Worm (Caenorhabditis elegans): ENCODE measurements around the gene K10B4.1.

K10B4.1 gene

ce11 chrII:159294-159922 lies 24.1 kb downstream of the K10B4.1 start (continued):
- TF ChIP-seq snu-23 (GFP tag; optimal IDR thresholded peaks at IDR 0.05) (peak; percentile 63), ceh-88 (GFP tag; IDR thresholded peaks at IDR 0.05) (no peak), nhr-77 (tag; optimal IDR thresholded peaks at IDR 0.05) (no peak), skn-1 (tag; optimal IDR thresholded peaks at IDR 0.05) (no peak), nhr-84 (tag; optimal IDR thresholded peaks at IDR 0.05) (no peak), swsn-7 (tag; optimal IDR thresholded peaks at IDR 0.05) (no peak), C34B4.2 (tag; optimal IDR thresholded peaks at IDR 0.05) (no peak), pag-3 (tag; optimal IDR thresholded peaks at IDR 0.05; ENCODE audit: borderline replicate concordance, insufficient read depth) (no peak), ztf-4 (tag; optimal IDR thresholded peaks at IDR 0.05) (peak; percentile 26), mef-2 (tag; optimal IDR thresholded peaks at IDR 0.05) (no peak), nhr-85 (tag) (peak; percentile 78), isw-1 (GFP tag; IDR thresholded peaks at IDR 0.05) (no peak), lsy-2 (tag; optimal IDR thresholded peaks at IDR 0.05) (peak; percentile 31 to 68), tbx-2 (tag; optimal IDR thresholded peaks at IDR 0.05) (no peak), F16B12.6 (tag; optimal IDR thresholded peaks at IDR 0.05) (no peak), unc-30 (tag; optimal IDR thresholded peaks at IDR 0.05) (no peak), nhr-11 (tag; optimal IDR thresholded peaks at IDR 0.05) (no peak), tlp-1 (tag; optimal IDR thresholded peaks at IDR 0.05) (no peak), ztf-11 (tag; optimal IDR thresholded peaks at IDR 0.05) (no peak), nhr-76 (tag; optimal IDR thresholded peaks at IDR 0.05) (no peak), nhr-12 (tag; optimal IDR thresholded peaks at IDR 0.05) (no peak), nhr-20 (tag; optimal IDR thresholded peaks at IDR 0.05) (peak; percentile 48), mab-9 (GFP tag; IDR thresholded peaks at IDR 0.05) (no peak), elt-3 (tag; optimal IDR thresholded peaks at IDR 0.05) (peak in 2 of 6 experiments; percentile 14 to 44), hpl-2 (GFP tag; optimal IDR thresholded peaks at IDR 0.05) (no peak), lin-13 (GFP tag; optimal IDR thresholded peaks at IDR 0.05) (no peak), pqm-1 (tag; optimal IDR thresholded peaks at IDR 0.05) (no peak), blmp-1 (tag; optimal IDR thresholded peaks at IDR 0.05) (peak; percentile 81), fkh-10 (GFP tag; optimal IDR thresholded peaks at IDR 0.05) (no peak), ceh-82 (tag; optimal IDR thresholded peaks at IDR 0.05) (no peak), lin-15B (tag; optimal IDR thresholded peaks at IDR 0.05) (no peak), xbp-1 (tag; optimal IDR thresholded peaks at IDR 0.05) (peak; percentile 3), pax-3 (tag; optimal IDR thresholded peaks at IDR 0.05) (no peak), nhr-237 (tag; optimal IDR thresholded peaks at IDR 0.05) (no peak), grh-1 (GFP tag; IDR thresholded peaks at IDR 0.05) (no peak), C16A3.4 (tag; optimal IDR thresholded peaks at IDR 0.05) (no peak), nhr-19 (GFP tag; conservative IDR thresholded peaks at IDR 0.05) (no peak), jun-1 (tag; optimal IDR thresholded peaks at IDR 0.05) (peak; percentile 9), ceh-63 (GFP tag; optimal IDR thresholded peaks at IDR 0.05) (no peak), nhr-47 (tag; optimal IDR thresholded peaks at IDR 0.05) (peak; percentile 7), zag-1 (tag; optimal IDR thresholded peaks at IDR 0.05) (no peak), lin-39 (tag; optimal IDR thresholded peaks at IDR 0.05) (no peak)

- no peak for TF ChIP-seq blmp-1 (tag; optimal IDR thresholded peaks at IDR 0.05)
- peak; percentile 42 for TF ChIP-seq nhr-85 (tag)
- no peak for TF ChIP-seq nhr-237 (tag; optimal IDR thresholded peaks at IDR 0.05)
- TF ChIP-seq lsy-2 (tag; optimal IDR thresholded peaks at IDR 0.05), result peak in 1 of 2 experiments; percentile 13
- TF ChIP-seq unc-30 (tag; optimal IDR thresholded peaks at IDR 0.05), result no peak
- no peak for TF ChIP-seq jun-1 (tag; optimal IDR thresholded peaks at IDR 0.05)
- peak; percentile 11 for TF ChIP-seq ztf-4 (tag; optimal IDR thresholded peaks at IDR 0.05)
- no peak for TF ChIP-seq zip-4 (GFP tag; optimal IDR thresholded peaks at IDR 0.05)
- peak; percentile 84 for TF ChIP-seq fkh-4 (tag; optimal IDR thresholded peaks at IDR 0.05; ENCODE audit: borderline replicate concordance)
- TF ChIP-seq fos-1 (tag; optimal IDR thresholded peaks at IDR 0.05), result no peak
- peak; percentile 69 for TF ChIP-seq nhr-71 (tag; optimal IDR thresholded peaks at IDR 0.05)
- TF ChIP-seq nhr-20 (tag; optimal IDR thresholded peaks at IDR 0.05), result peak; percentile 49
- no peak for TF ChIP-seq ceh-88 (GFP tag; IDR thresholded peaks at IDR 0.05)
- peak; percentile 5 for TF ChIP-seq rnt-1 (tag; optimal IDR thresholded peaks at IDR 0.05)
- no peak for TF ChIP-seq lir-3 (tag; optimal IDR thresholded peaks at IDR 0.05; ENCODE audit: poor library complexity)
- peak; percentile 81 for TF ChIP-seq fkh-8 (tag; optimal IDR thresholded peaks at IDR 0.05)
- no peak for TF ChIP-seq efl-1 (optimal IDR thresholded peaks at IDR 0.05)
- peak in 1 of 2 experiments; percentile 37 for TF ChIP-seq efl-1 (GFP tag; optimal IDR thresholded peaks at IDR 0.05 in 1 of 2)
- TF ChIP-seq nhr-19 (GFP tag; conservative IDR thresholded peaks at IDR 0.05), result no peak
- no peak for TF ChIP-seq ceh-82 (tag; optimal IDR thresholded peaks at IDR 0.05)
- TF ChIP-seq nhr-47 (tag; optimal IDR thresholded peaks at IDR 0.05), result peak; percentile 27
- no peak for TF ChIP-seq mef-2 (tag; optimal IDR thresholded peaks at IDR 0.05)
- TF ChIP-seq dsc-1 (tag; optimal IDR thresholded peaks at IDR 0.05), result peak; percentile 94
- TF ChIP-seq lin-39 (tag; optimal IDR thresholded peaks at IDR 0.05), result no peak
Measured at ce11 chrII:160561-161123, 25.4 kb downstream of the K10B4.1 start.
